Fruit fly (Drosophila melanogaster) whole organism, prepupa: ENCODE data around the gene ND-B14.5A.
A peak's percentile ranks its signal among the peaks of the same experiment; 100 is the strongest.

Experiments used
- CG10631 ChIP-seq: fragments of 200-800 bp; sonication (Bioruptor generic); optimal IDR thresholded peaks from 2 replicates; lab custom pipeline; 2016; ENCODE audit warnings: missing biosample characterization, missing genetic modification characterization
- CG10669 ChIP-seq: fragments of 200-800 bp; sonication (Bioruptor generic); optimal IDR thresholded peaks from 3 replicates; lab custom pipeline; 2018; ENCODE audit warnings: missing biosample characterization, mild to moderate bottlenecking, missing genetic modification characterization, moderate library complexity
- CG11294 ChIP-seq: fragments of 200-800 bp; sonication (Bioruptor generic); IDR thresholded peaks from 2 replicates; pipeline ENCODE4 v1.3.6; 2022; ENCODE audit warnings: missing biosample characterization, missing genetic modification characterization
- CG11762 ChIP-seq: fragments of 200-800 bp; sonication (Bioruptor generic); optimal IDR thresholded peaks from 3 replicates; lab custom pipeline; 2016; ENCODE audit warnings: missing biosample characterization, missing genetic modification characterization; ENCODE audit not compliant: insufficient read depth
- CG11902 ChIP-seq: fragments of 200-800 bp; sonication (Bioruptor generic); optimal IDR thresholded peaks from 3 replicates; lab custom pipeline; 2016; ENCODE audit warnings: missing biosample characterization, missing genetic modification characterization
- CG1621 ChIP-seq: fragments of 200-800 bp; sonication (Bioruptor generic); optimal IDR thresholded peaks from 3 replicates; lab custom pipeline; 2018; ENCODE audit warnings: missing biosample characterization, mild to moderate bottlenecking, missing genetic modification characterization
- CG16779 ChIP-seq: fragments of 200-800 bp; sonication (Bioruptor generic); optimal IDR thresholded peaks from 3 replicates; lab custom pipeline; 2017; ENCODE audit warnings: missing biosample characterization, mild to moderate bottlenecking, missing genetic modification characterization
- CG3032 ChIP-seq: fragments of 200-800 bp; optimal IDR thresholded peaks from 2 replicates; lab custom pipeline; 2019; ENCODE audit warnings: missing biosample characterization, mild to moderate bottlenecking, missing genetic modification characterization, moderate library complexity
- CG31627 ChIP-seq: fragments of 200-800 bp; sonication (Bioruptor generic); optimal IDR thresholded peaks from 3 replicates; lab custom pipeline; 2016; ENCODE audit warnings: missing biosample characterization, missing genetic modification characterization
- CG34406 ChIP-seq: fragments of 200-800 bp; sonication (Bioruptor generic); optimal IDR thresholded peaks from 3 replicates; lab custom pipeline; 2016; ENCODE audit warnings: missing biosample characterization, missing genetic modification characterization
- CG3919 ChIP-seq: fragments of 200-800 bp; sonication (Bioruptor generic); optimal IDR thresholded peaks from 3 replicates; lab custom pipeline; 2016; ENCODE audit warnings: missing biosample characterization, missing genetic modification characterization
- CG4318 ChIP-seq: fragments of 200-800 bp; sonication (Bioruptor generic); optimal IDR thresholded peaks from 3 replicates; lab custom pipeline; 2017; ENCODE audit warnings: missing biosample characterization, mild to moderate bottlenecking, missing genetic modification characterization
- CG6276 ChIP-seq: fragments of 200-800 bp; sonication (Bioruptor generic); optimal IDR thresholded peaks from 2 replicates; lab custom pipeline; 2017; ENCODE audit warnings: missing biosample characterization, mild to moderate bottlenecking, missing genetic modification characterization
- CG6792 ChIP-seq: fragments of 200-800 bp; sonication (Bioruptor generic); optimal IDR thresholded peaks from 3 replicates; lab custom pipeline; 2016; ENCODE audit warnings: missing biosample characterization, missing genetic modification characterization
- CG6854 ChIP-seq: fragments of 200-800 bp; sonication (Bioruptor generic); optimal IDR thresholded peaks from 2 replicates; lab custom pipeline; 2017; ENCODE audit warnings: missing biosample characterization, mild to moderate bottlenecking, missing genetic modification characterization
- Eip75B ChIP-seq: fragments of 200-800 bp; sonication (Bioruptor generic); optimal IDR thresholded peaks from 3 replicates; lab custom pipeline; 2016; ENCODE audit warnings: missing biosample characterization, missing genetic modification characterization
- Eip78C ChIP-seq: fragments of 200-800 bp; sonication (Bioruptor generic); peaks from one replicate; lab custom pipeline; 2016; ENCODE audit warnings: missing biosample characterization, missing genetic modification characterization
- Eip93F ChIP-seq: fragments of 200-800 bp; sonication (Bioruptor generic); optimal IDR thresholded peaks from 2 replicates; lab custom pipeline; 2016; ENCODE audit warnings: missing biosample characterization, mild to moderate bottlenecking, missing genetic modification characterization
- Ets96B ChIP-seq: fragments of 200-800 bp; optimal IDR thresholded peaks from 2 replicates; lab custom pipeline; 2019; ENCODE audit warnings: missing biosample characterization, mild to moderate bottlenecking, missing genetic modification characterization, moderate library complexity
- Gug ChIP-seq: fragments of 200-800 bp; sonication (Bioruptor generic); IDR thresholded peaks from 2 replicates; pipeline ENCODE4 v1.3.6; 2022; ENCODE audit warnings: missing biosample characterization, missing genetic modification characterization
- Hr39 ChIP-seq: fragments of 200-800 bp; sonication (Bioruptor generic); optimal IDR thresholded peaks from 2 replicates; lab custom pipeline; 2016; ENCODE audit warnings: missing biosample characterization, missing genetic modification characterization
- Lpt ChIP-seq: fragments of 200-800 bp; sonication (Bioruptor generic); optimal IDR thresholded peaks from 3 replicates; lab custom pipeline; 2016; ENCODE audit warnings: missing biosample characterization, missing genetic modification characterization
- Met ChIP-seq: fragments of 200-800 bp; sonication (Bioruptor generic); optimal IDR thresholded peaks from 3 replicates; lab custom pipeline; 2016; ENCODE audit warnings: missing biosample characterization, missing genetic modification characterization
- OdsH ChIP-seq: fragments of 200-800 bp; sonication (Bioruptor generic); optimal IDR thresholded peaks from 3 replicates; lab custom pipeline; 2016; ENCODE audit warnings: missing biosample characterization, missing genetic modification characterization
- Smox ChIP-seq: fragments of 200-800 bp; sonication (Bioruptor generic); optimal IDR thresholded peaks from 3 replicates; lab custom pipeline; 2016; ENCODE audit warnings: missing biosample characterization, missing genetic modification characterization
- Sox14 ChIP-seq: fragments of 200-800 bp; sonication (Bioruptor generic); optimal IDR thresholded peaks from 3 replicates; lab custom pipeline; 2016; ENCODE audit warnings: missing biosample characterization, missing genetic modification characterization
- acj6 ChIP-seq: fragments of 200-800 bp; sonication (Bioruptor generic); optimal IDR thresholded peaks from 3 replicates; lab custom pipeline; 2016; ENCODE audit warnings: missing biosample characterization, missing genetic modification characterization
- eg ChIP-seq: fragments of 200-800 bp; sonication (Bioruptor generic); IDR thresholded peaks from 3 replicates; pipeline ENCODE4 v1.3.6; 2022; ENCODE audit warnings: missing biosample characterization, missing genetic modification characterization
- net ChIP-seq: fragments of 200-800 bp; sonication (Bioruptor generic); optimal IDR thresholded peaks from 3 replicates; lab custom pipeline; 2016; ENCODE audit warnings: missing biosample characterization, missing genetic modification characterization
- pdm3 ChIP-seq: fragments of 200-800 bp; sonication (Bioruptor generic); optimal IDR thresholded peaks from 3 replicates; lab custom pipeline; 2016; ENCODE audit warnings: missing biosample characterization, missing genetic modification characterization
- salr ChIP-seq, 2 experiments: fragments of 200-800 bp; sonication (Bioruptor generic); optimal IDR thresholded peaks; 3 replicates each; lab custom pipeline; 2016 to 2018; ENCODE audit warnings: missing biosample characterization in 2 of 2, missing genetic modification characterization in 2 of 2, mild to moderate bottlenecking in 1 of 2
- ss ChIP-seq, 2 experiments: fragments of 200-800 bp; sonication (Bioruptor generic); optimal IDR thresholded peaks; 2 replicates in 1 of 2; 3 replicates in 1 of 2; lab custom pipeline; 2017 to 2018; ENCODE audit warnings: mild to moderate bottlenecking in 2 of 2, missing biosample characterization in 2 of 2, missing genetic modification characterization in 2 of 2, moderate library complexity in 1 of 2
- svp ChIP-seq: fragments of 200-800 bp; sonication (Bioruptor generic); peaks from one replicate; lab custom pipeline; 2016; ENCODE audit warnings: missing biosample characterization, missing genetic modification characterization
- topi ChIP-seq: fragments of 200-800 bp; sonication (Bioruptor generic); optimal IDR thresholded peaks from 3 replicates; lab custom pipeline; 2016; ENCODE audit warnings: missing biosample characterization, missing genetic modification characterization

ND-B14.5A gene

dm6 chrX:2184563-2184962 is 12.2 kb downstream of the ND-B14.5A start, which contains the start of the genes Nmd3 and CG17776 (continued):
- TF ChIP-seq CG6276 (no peak), net (GFP tag; lab: Kevin White, UChicago) (no peak), CG11294 (GFP tag; lab: Robert Waterston, UW) (no peak), CG1621 (tag; lab: Kevin White, UChicago) (peak; percentile 81), Hr39 (GFP tag; lab: Kevin White, UChicago) (no peak), Eip93F (GFP tag; lab: Kevin White, UChicago) (no peak)

dm6 chrX:2186555-2186954 is 14.2 kb downstream of the ND-B14.5A start, which contains the start of gene CG17777:
CG17777 (plus strand) TSS chrX:2186855.
- TF ChIP-seq Gug (no peak), CG6854 (no peak), CG6276 (no peak), Met (no peak), CG10631 (no peak), acj6 (GFP tag; lab: Kevin White, UChicago) (no peak), topi (GFP tag; lab: Kevin White, UChicago) (no peak), Lpt (GFP tag; lab: Kevin White, UChicago) (no peak), eg (GFP tag; lab: Robert Waterston, UW) (no peak), CG11902 (no peak), CG31627 (GFP tag; lab: Kevin White, UChicago) (no peak), OdsH (no peak), Ets96B (tag; lab: Kevin White, UChicago) (no peak), Eip75B (GFP tag; lab: Kevin White, UChicago) (no peak), CG10669 (GFP tag; lab: Kevin White, UChicago) (no peak), CG4318 (GFP tag; lab: Kevin White, UChicago) (no peak), Sox14 (GFP tag; lab: Kevin White, UChicago) (no peak), Smox (GFP tag; lab: Kevin White, UChicago) (no peak), CG34406 (GFP tag; lab: Kevin White, UChicago) (no peak)
- TF ChIP-seq, all 60 proteins: peak for 0

dm6 chrX:2187520-2187919 is 15.2 kb downstream of the ND-B14.5A start, which contains the start of gene CG3457:
CG3457 (plus strand) TSS chrX:2187820.
- no peak for TF ChIP-seq topi (GFP tag; lab: Kevin White, UChicago)
- TF ChIP-seq Eip93F (GFP tag; lab: Kevin White, UChicago) = no peak
- TF ChIP-seq CG31627 (GFP tag; lab: Kevin White, UChicago) = no peak
- TF ChIP-seq pdm3 (GFP tag; lab: Kevin White, UChicago) = no peak
- no peak for TF ChIP-seq CG11762 (GFP tag; lab: Kevin White, UChicago)
- no peak for TF ChIP-seq net (GFP tag; lab: Kevin White, UChicago)
- TF ChIP-seq CG11294 (GFP tag; lab: Robert Waterston, UW) = no peak
- TF ChIP-seq CG3919 (GFP tag; lab: Kevin White, UChicago) = no peak
- no peak for TF ChIP-seq CG1621 (tag; lab: Kevin White, UChicago)
- TF ChIP-seq Eip78C (GFP tag; lab: Kevin White, UChicago) = no peak
- TF ChIP-seq CG34406 (GFP tag; lab: Kevin White, UChicago) = no peak
- no peak for TF ChIP-seq salr (GFP tag; optimal IDR thresholded peaks at IDR 0.05; lab: Kevin White, UChicago)
- no peak for TF ChIP-seq CG6792 (GFP tag; lab: Kevin White, UChicago)
- no peak for TF ChIP-seq Ets96B (tag; lab: Kevin White, UChicago)
- no peak for TF ChIP-seq ss (GFP tag; optimal IDR thresholded peaks at IDR 0.05; lab: Kevin White, UChicago)
- TF ChIP-seq CG3032 = no peak
- TF ChIP-seq CG6854 = no peak
- no peak for TF ChIP-seq svp (GFP tag; lab: Kevin White, UChicago)
- TF ChIP-seq CG16779 (tag; lab: Kevin White, UChicago) = no peak
- TF ChIP-seq Eip75B (GFP tag; lab: Kevin White, UChicago) = no peak

dm6 chrX:2188888-2189287 is 16.6 kb downstream of the ND-B14.5A start, which contains the start of gene Mct1:
Mct1 (plus strand) TSS chrX:2189188.
- TF ChIP-seq CG6792 (GFP tag; lab: Kevin White, UChicago) = no peak
